Worm (Caenorhabditis elegans) whole organism, L3 larva: ENCODE results near the gene F41E6.17.

Source experiments
- R02D3.7 ChIP-seq: fragments of 150-350 bp; optimal IDR thresholded peaks from 2 replicates; lab custom pipeline; 2014; ENCODE audit warnings: missing biosample characterization, missing genetic modification characterization
- egl-27 ChIP-seq: sonication (generic microtip); optimal IDR thresholded peaks from 4 replicates; lab custom pipeline; 2017; ENCODE audit warnings: missing biosample characterization, missing genetic modification reagents, missing genetic modification characterization
- jun-1 ChIP-seq: fragments of 150-350 bp; optimal IDR thresholded peaks from 2 replicates; lab custom pipeline; 2014; ENCODE audit warnings: missing biosample characterization, missing genetic modification reagents, missing genetic modification characterization

F41E6.17 gene

ce11 chrV:8673498-8673897, 49.6 kb downstream of the F41E6.17 start, which contains the start of gene ZC190.5:
Gene ZC190.5 (minus strand): TSS chrV:8673598.
- TF ChIP-seq egl-27 = no peak
- no peak for TF ChIP-seq R02D3.7
- no peak for TF ChIP-seq jun-1 (tag; lab: Kevin White, UChicago)
- TF ChIP-seq, all 47 proteins: peak for 0
